Fruit fly (Drosophila melanogaster) whole organism, prepupa: ENCODE measurements around the gene mbt.

Experiments
- CG1621 ChIP-seq: fragments of 200-800 bp; sonication (Bioruptor generic); optimal IDR thresholded peaks from 3 replicates; lab custom pipeline; 2018; ENCODE audit warnings: missing biosample characterization, mild to moderate bottlenecking, missing genetic modification characterization
- CG16779 ChIP-seq: fragments of 200-800 bp; sonication (Bioruptor generic); optimal IDR thresholded peaks from 3 replicates; lab custom pipeline; 2017; ENCODE audit warnings: missing biosample characterization, mild to moderate bottlenecking, missing genetic modification characterization
- CG6854 ChIP-seq: fragments of 200-800 bp; sonication (Bioruptor generic); optimal IDR thresholded peaks from 2 replicates; lab custom pipeline; 2017; ENCODE audit warnings: missing biosample characterization, mild to moderate bottlenecking, missing genetic modification characterization
- CG8319 ChIP-seq: fragments of 200-800 bp; sonication (Bioruptor generic); optimal IDR thresholded peaks from 3 replicates; lab custom pipeline; 2016; ENCODE audit warnings: missing biosample characterization, missing genetic modification characterization
- CG8632 ChIP-seq: fragments of 200-800 bp; sonication (Bioruptor generic); optimal IDR thresholded peaks from 3 replicates; lab custom pipeline; 2016; ENCODE audit warnings: missing biosample characterization, missing genetic modification characterization
- Eip93F ChIP-seq: fragments of 200-800 bp; sonication (Bioruptor generic); optimal IDR thresholded peaks from 2 replicates; lab custom pipeline; 2016; ENCODE audit warnings: missing biosample characterization, mild to moderate bottlenecking, missing genetic modification characterization
- Gug ChIP-seq: fragments of 200-800 bp; sonication (Bioruptor generic); IDR thresholded peaks from 2 replicates; pipeline ENCODE4 v1.3.6; 2022; ENCODE audit warnings: missing biosample characterization, missing genetic modification characterization
- Hr38 ChIP-seq: sonication (Bioruptor generic); optimal IDR thresholded peaks from 2 replicates; lab custom pipeline; 2016; ENCODE audit warnings: missing biosample characterization, missing genetic modification characterization
- Hr39 ChIP-seq: fragments of 200-800 bp; sonication (Bioruptor generic); optimal IDR thresholded peaks from 2 replicates; lab custom pipeline; 2016; ENCODE audit warnings: missing biosample characterization, missing genetic modification characterization
- Lpt ChIP-seq: fragments of 200-800 bp; sonication (Bioruptor generic); optimal IDR thresholded peaks from 3 replicates; lab custom pipeline; 2016; ENCODE audit warnings: missing biosample characterization, missing genetic modification characterization
- esn ChIP-seq: fragments of 200-800 bp; sonication (Bioruptor generic); optimal IDR thresholded peaks from 2 replicates; lab custom pipeline; 2016; ENCODE audit warnings: missing biosample characterization, mild to moderate bottlenecking, missing genetic modification characterization, moderate library complexity
- topi ChIP-seq: fragments of 200-800 bp; sonication (Bioruptor generic); optimal IDR thresholded peaks from 3 replicates; lab custom pipeline; 2016; ENCODE audit warnings: missing biosample characterization, missing genetic modification characterization
- vri ChIP-seq: fragments of 200-800 bp; sonication (Bioruptor generic); optimal IDR thresholded peaks from 3 replicates; lab custom pipeline; 2016; ENCODE audit warnings: missing biosample characterization, mild to moderate bottlenecking, missing genetic modification characterization

- TF ChIP-seq Lpt (GFP tag; lab: Kevin White, UChicago), result no peak
- TF ChIP-seq Gug (GFP tag; lab: Robert Waterston, UW), result no peak
- no peak for TF ChIP-seq CG8632 (GFP tag; lab: Kevin White, UChicago)
- no peak for TF ChIP-seq Hr39
- TF ChIP-seq vri (GFP tag; lab: Kevin White, UChicago), result no peak
- no peak for TF ChIP-seq Hr38
- peak; percentile 33 for TF ChIP-seq Eip93F
- no peak for TF ChIP-seq CG1621 (tag; lab: Kevin White, UChicago)
- no peak for TF ChIP-seq CG8319 (GFP tag; lab: Kevin White, UChicago)
- no peak for TF ChIP-seq CG6854 (GFP tag; lab: Kevin White, UChicago)
- no peak for TF ChIP-seq topi (GFP tag; lab: Kevin White, UChicago)
- TF ChIP-seq CG16779 (tag; lab: Kevin White, UChicago), result no peak
- TF ChIP-seq esn (GFP tag; lab: Kevin White, UChicago), result peak; percentile 7
Measured at dm6 chrX:16593418-16593817, 17.1 kb upstream of the mbt start, which contains the start of the genes SMC3 and Ubc7.
